Worm (Caenorhabditis elegans) whole organism, L2 larva: Measurements from ENCODE around the gene sdn-1.
A peak's percentile ranks its signal among the peaks of the same experiment; 100 is the strongest.

ENCODE experiments used
- C34F6.9 ChIP-seq: fragments of 150-350 bp; optimal IDR thresholded peaks from 2 replicates; lab custom pipeline; 2014; ENCODE audit warnings: missing biosample characterization, missing genetic modification characterization
- F13H6.1 ChIP-seq: sonication (generic microtip); optimal IDR thresholded peaks from 2 replicates; lab custom pipeline; 2016; ENCODE audit warnings: missing genetic modification characterization, missing compliant biosample characterization
- R02D3.7 ChIP-seq: fragments of 150-350 bp; optimal IDR thresholded peaks from 2 replicates; lab custom pipeline; 2014; ENCODE audit warnings: missing biosample characterization, missing genetic modification characterization
- Y55F3AM.14 ChIP-seq: fragments of 200-800 bp; sonication (Bioruptor generic); optimal IDR thresholded peaks from 2 replicates; lab custom pipeline; 2018; ENCODE audit warnings: mild to moderate bottlenecking, missing genetic modification characterization, missing compliant biosample characterization
- ZK546.5 ChIP-seq: sonication (generic microtip); optimal IDR thresholded peaks from 2 replicates; lab custom pipeline; 2017; ENCODE audit warnings: missing biosample characterization, missing genetic modification characterization
- ama-1 ChIP-seq: fragments of 150-350 bp; optimal IDR thresholded peaks from 2 replicates; lab custom pipeline; 2018; ENCODE audit warnings: inconsistent platforms
- blmp-1 ChIP-seq: sonication (generic microtip); optimal IDR thresholded peaks from 2 replicates; lab custom pipeline; 2017; ENCODE audit warnings: missing genetic modification characterization, mild to moderate bottlenecking, missing compliant biosample characterization, antibody characterized with exemption, moderate library complexity; ENCODE audit not compliant: insufficient read depth
- ceh-16 ChIP-seq: fragments of 150-350 bp; optimal IDR thresholded peaks from 2 replicates; lab custom pipeline; 2014; ENCODE audit warnings: missing biosample characterization, missing genetic modification characterization
- ceh-82 ChIP-seq: fragments of 150-350 bp; optimal IDR thresholded peaks from 2 replicates; lab custom pipeline; 2014; ENCODE audit warnings: missing biosample characterization, missing genetic modification characterization
- crh-2 ChIP-seq: sonication (generic microtip); optimal IDR thresholded peaks from 2 replicates; lab custom pipeline; 2017; ENCODE audit warnings: missing biosample characterization, missing genetic modification characterization
- dmd-4 ChIP-seq: sonication (generic microtip); optimal IDR thresholded peaks from 2 replicates; lab custom pipeline; 2017; ENCODE audit warnings: missing biosample characterization, missing genetic modification characterization
- elt-1 ChIP-seq: fragments of 150-350 bp; optimal IDR thresholded peaks from 2 replicates; lab custom pipeline; 2014; ENCODE audit warnings: missing biosample characterization, missing genetic modification characterization
- fos-1 ChIP-seq: fragments of 150-350 bp; optimal IDR thresholded peaks from 2 replicates; lab custom pipeline; 2014; ENCODE audit warnings: missing biosample characterization, missing genetic modification characterization
- lin-11 ChIP-seq: fragments of 150-350 bp; sonication (generic microtip); optimal IDR thresholded peaks from 2 replicates; lab custom pipeline; 2014; ENCODE audit warnings: missing biosample characterization, missing genetic modification characterization, inconsistent platforms, mixed read lengths
- lsy-2 ChIP-seq, 2 experiments: fragments of 150-350 bp in 1 of 2; sonication (generic microtip) in 1 of 2; optimal IDR thresholded peaks; 2 replicates each; lab custom pipeline; 2014 to 2017; ENCODE audit warnings: missing biosample characterization in 2 of 2, missing genetic modification characterization in 2 of 2
- mab-5 ChIP-seq: fragments of 150-350 bp; optimal IDR thresholded peaks from 2 replicates; lab custom pipeline; 2014; ENCODE audit warnings: missing biosample characterization, missing genetic modification characterization
- mbf-1 ChIP-seq: sonication (generic microtip); optimal IDR thresholded peaks from 2 replicates; lab custom pipeline; 2017; ENCODE audit warnings: missing biosample characterization, missing genetic modification characterization
- nhr-10 ChIP-seq: sonication (generic microtip); optimal IDR thresholded peaks from 2 replicates; lab custom pipeline; 2017; ENCODE audit warnings: missing biosample characterization, missing genetic modification characterization
- nhr-11 ChIP-seq: fragments of 150-350 bp; optimal IDR thresholded peaks from 2 replicates; lab custom pipeline; 2014; ENCODE audit warnings: missing biosample characterization, missing genetic modification characterization
- nhr-12 ChIP-seq: fragments of 150-350 bp; optimal IDR thresholded peaks from 2 replicates; lab custom pipeline; 2014; ENCODE audit warnings: missing biosample characterization, missing genetic modification characterization
- nhr-129 ChIP-seq: fragments of 150-350 bp; optimal IDR thresholded peaks from 2 replicates; lab custom pipeline; 2014; ENCODE audit warnings: missing biosample characterization, missing genetic modification characterization
- nhr-21 ChIP-seq: fragments of 150-350 bp; optimal IDR thresholded peaks from 2 replicates; lab custom pipeline; 2014; ENCODE audit warnings: missing biosample characterization, missing genetic modification characterization
- nhr-23 ChIP-seq: fragments of 150-350 bp; optimal IDR thresholded peaks from 2 replicates; lab custom pipeline; 2014; ENCODE audit warnings: missing biosample characterization, missing genetic modification reagents, missing genetic modification characterization
- nhr-25 ChIP-seq: fragments of 150-350 bp; sonication (generic microtip); optimal IDR thresholded peaks from 3 replicates; lab custom pipeline; 2014; ENCODE audit warnings: missing biosample characterization, missing genetic modification characterization
- nhr-6 ChIP-seq: fragments of 150-350 bp; optimal IDR thresholded peaks from 2 replicates; lab custom pipeline; 2014; ENCODE audit warnings: missing biosample characterization, missing genetic modification characterization
- peb-1 ChIP-seq: fragments of 150-350 bp; optimal IDR thresholded peaks from 2 replicates; lab custom pipeline; 2014; ENCODE audit warnings: missing biosample characterization, missing genetic modification characterization
- sma-3 ChIP-seq: sonication (generic microtip); optimal IDR thresholded peaks from 2 replicates; lab custom pipeline; 2016; ENCODE audit warnings: missing genetic modification reagents, missing genetic modification characterization, missing compliant biosample characterization
- sma-9 ChIP-seq, 2 experiments: fragments of 150-350 bp in 1 of 2; sonication (generic microtip) in 1 of 2; optimal IDR thresholded peaks; 2 replicates each; lab custom pipeline; 2014 to 2016; ENCODE audit warnings: missing genetic modification characterization in 2 of 2, mild to moderate bottlenecking in 1 of 2, missing biosample characterization in 1 of 2, missing compliant biosample characterization in 1 of 2, missing genetic modification reagents in 1 of 2, moderate library complexity in 1 of 2
- unc-55 ChIP-seq: fragments of 150-350 bp; sonication (generic microtip); optimal IDR thresholded peaks from 3 replicates; lab custom pipeline; 2014; ENCODE audit warnings: missing biosample characterization, missing genetic modification reagents, missing genetic modification characterization
- ztf-11 ChIP-seq: sonication (generic microtip); optimal IDR thresholded peaks from 2 replicates; lab custom pipeline; 2017; ENCODE audit warnings: missing biosample characterization, missing genetic modification characterization
- ztf-4 ChIP-seq: fragments of 150-350 bp; optimal IDR thresholded peaks from 2 replicates; lab custom pipeline; 2014; ENCODE audit warnings: missing biosample characterization, missing genetic modification characterization

Gene sdn-1

DNA sequence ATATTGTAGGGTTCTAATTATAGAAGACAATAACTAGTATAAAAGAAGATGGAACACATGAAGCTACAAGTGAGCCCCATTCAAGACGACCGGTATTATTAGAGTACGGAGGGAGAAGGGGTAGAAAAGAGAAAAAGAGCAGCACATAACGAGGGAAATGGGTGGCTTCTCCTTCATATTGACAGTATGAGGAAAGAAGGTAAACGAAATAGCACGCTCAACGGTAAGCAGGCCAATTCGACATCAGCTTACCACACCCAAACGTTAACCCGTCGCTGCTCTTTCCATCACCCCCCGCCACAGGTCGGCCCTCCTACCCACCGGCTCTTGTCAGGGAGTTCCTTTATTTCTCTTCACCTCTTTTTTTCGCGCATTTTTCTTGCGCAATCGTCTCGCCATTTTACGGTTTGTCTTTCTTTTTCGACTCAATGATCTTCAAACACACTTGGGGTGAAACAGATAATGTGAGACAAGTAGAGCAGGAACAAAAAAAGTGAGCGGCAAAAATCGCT lies 25.5 kb upstream of the sdn-1 start:
- TF ChIP-seq ama-1 (lab: Kevin White, UChicago) = no peak
- peak; percentile 63 for TF ChIP-seq F13H6.1 (tag; lab: Kevin White, UChicago)

DNA sequence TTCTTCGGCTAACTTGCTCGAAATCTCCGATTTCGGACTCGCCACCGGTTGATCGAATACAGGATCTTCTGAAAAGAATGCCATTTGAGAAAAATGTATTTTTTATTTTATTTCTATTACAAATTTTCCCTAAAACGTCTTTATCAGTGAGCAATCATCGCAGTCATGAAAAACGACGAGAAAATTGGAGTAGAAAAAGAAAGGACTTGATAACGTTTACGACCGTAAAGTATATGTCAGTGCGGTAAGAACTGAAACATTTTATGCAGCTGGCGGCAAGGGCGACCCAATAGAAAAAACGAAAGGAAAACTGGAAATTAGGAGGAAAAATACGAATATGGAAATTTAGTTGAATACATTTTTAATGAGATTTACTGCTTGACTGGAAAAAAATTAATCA lies 24.7 kb upstream of the sdn-1 start:
- TF ChIP-seq nhr-6 (tag; lab: Kevin White, UChicago) = no peak
- TF ChIP-seq dmd-4 (tag; lab: Kevin White, UChicago) = no peak
- TF ChIP-seq fos-1 (tag; lab: Kevin White, UChicago) = peak; percentile 90
- TF ChIP-seq, all 48 proteins: peak for 1

DNA sequence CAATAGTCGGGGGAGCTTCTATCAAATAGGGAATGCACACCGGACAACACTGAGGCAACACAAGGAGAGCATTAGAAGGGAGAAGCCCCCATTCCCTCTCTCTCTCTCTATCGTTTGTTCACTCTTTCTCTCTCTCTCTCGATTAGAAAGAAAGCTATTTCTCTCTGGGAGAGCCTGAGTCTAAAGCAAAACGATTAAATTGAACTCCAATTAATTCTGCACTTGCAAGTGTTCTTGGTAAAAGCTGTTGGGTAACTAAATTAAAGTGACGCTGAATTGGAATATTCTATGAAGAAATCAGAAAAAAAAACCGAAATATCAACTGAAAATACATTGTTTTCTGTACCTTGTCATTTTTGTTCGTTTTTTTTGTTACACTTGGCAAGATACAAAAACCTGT lies 22.9 kb upstream of the sdn-1 start:
- peak; percentile 2 for TF ChIP-seq unc-55 (GFP tag; lab: Kevin White, UChicago)
- no peak for TF ChIP-seq R02D3.7
- TF ChIP-seq fos-1 (tag; lab: Kevin White, UChicago) = no peak
- no peak for TF ChIP-seq ZK546.5
- peak; percentile 1 for TF ChIP-seq nhr-129 (tag; lab: Kevin White, UChicago)
- TF ChIP-seq nhr-6 (tag; lab: Kevin White, UChicago) = no peak
- no peak for TF ChIP-seq peb-1 (tag; lab: Kevin White, UChicago)
- no peak for TF ChIP-seq nhr-12
- no peak for TF ChIP-seq nhr-10

- TF ChIP-seq dmd-4 (tag; lab: Kevin White, UChicago) (no peak), Y55F3AM.14 (GFP tag; lab: Kevin White, UChicago) (no peak), peb-1 (tag; lab: Kevin White, UChicago) (no peak), nhr-21 (no peak), ceh-82 (tag; lab: Kevin White, UChicago) (no peak)
- TF ChIP-seq, all 48 proteins: peak for 0
Measured at ce11 chrX:10612355-10612754, 19.2 kb upstream of the sdn-1 start.

ce11 chrX:10609878-10610277 lies 16.7 kb upstream of the sdn-1 start:
- no peak for TF ChIP-seq ceh-16 (tag; lab: Kevin White, UChicago)
- no peak for TF ChIP-seq R02D3.7
- no peak for TF ChIP-seq nhr-11 (tag; lab: Kevin White, UChicago)
- no peak for TF ChIP-seq nhr-21
- TF ChIP-seq nhr-23 = no peak
- no peak for TF ChIP-seq crh-2
- TF ChIP-seq mbf-1 (tag; lab: Kevin White, UChicago) = no peak
- TF ChIP-seq nhr-12 = no peak
- no peak for TF ChIP-seq elt-1
- no peak for TF ChIP-seq ztf-11 (tag; lab: Kevin White, UChicago)
- TF ChIP-seq mab-5 = no peak
- no peak for TF ChIP-seq lsy-2 (tag; optimal IDR thresholded peaks at IDR 0.05; lab: Kevin White, UChicago)
- no peak for TF ChIP-seq ztf-4 (tag; lab: Kevin White, UChicago)

- TF ChIP-seq dmd-4 (tag; lab: Kevin White, UChicago) (no peak), sma-9 (GFP tag; optimal IDR thresholded peaks at IDR 0.05; lab: Kevin White, UChicago) (no peak), sma-9 (tag; optimal IDR thresholded peaks at IDR 0.05; lab: Kevin White, UChicago) (no peak), elt-1 (no peak), peb-1 (tag; lab: Kevin White, UChicago) (no peak), F13H6.1 (tag; lab: Kevin White, UChicago) (no peak), unc-55 (GFP tag; lab: Kevin White, UChicago) (no peak), C34F6.9 (no peak), lin-11 (no peak), ama-1 (lab: Kevin White, UChicago) (no peak), ZK546.5 (no peak), nhr-12 (no peak)
Measured at ce11 chrX:10604386-10604785, 11.3 kb upstream of the sdn-1 start, which contains the start of gene flp-19. TSS of gene flp-19 (plus strand) at chrX:10604686.

DNA sequence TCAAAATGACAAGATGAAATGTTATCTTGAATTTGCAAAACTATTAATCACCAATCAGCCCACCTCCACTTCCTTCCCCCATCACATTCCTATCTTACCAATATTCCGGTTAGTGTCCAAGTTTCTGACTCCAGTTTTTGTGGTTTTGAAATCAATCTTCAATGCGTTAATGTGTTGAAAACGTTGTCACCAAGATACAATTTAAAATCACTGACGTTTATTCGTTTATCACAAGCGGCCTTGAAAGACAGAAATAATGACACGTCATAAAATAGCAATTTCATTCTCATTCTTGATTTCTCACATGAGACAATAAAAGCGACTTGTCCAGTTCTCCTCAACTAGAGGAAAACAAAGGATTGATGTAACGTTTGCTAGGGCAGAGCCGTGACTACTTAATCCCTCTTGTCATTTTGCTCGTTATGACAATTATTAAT lies 6.6 kb upstream of the sdn-1 start:
- peak; percentile 62 for TF ChIP-seq crh-2
- TF ChIP-seq lsy-2 (tag; optimal IDR thresholded peaks at IDR 0.05; lab: Kevin White, UChicago) = peak in 1 of 2 experiments; percentile 21
- TF ChIP-seq blmp-1 = peak; percentile 25
- peak; percentile 26 for TF ChIP-seq sma-3 (GFP tag; lab: Kevin White, UChicago)
- TF ChIP-seq ama-1 (lab: Kevin White, UChicago) = no peak
- no peak for TF ChIP-seq nhr-12
- peak; percentile 43 for TF ChIP-seq mab-5
- TF ChIP-seq fos-1 (tag; lab: Kevin White, UChicago) = peak; percentile 71
- peak; percentile 18 for TF ChIP-seq nhr-21
- peak; percentile 22 for TF ChIP-seq nhr-129 (tag; lab: Kevin White, UChicago)
- peak; percentile 63 for TF ChIP-seq nhr-25 (tag; lab: Kevin White, UChicago)
